Worm (Caenorhabditis elegans) whole organism, L1 larva: ENCODE results near the gene C49F8.3.

Source experiments
- dpl-1 ChIP-seq, 3 experiments: fragments of 150-350 bp in 2 of 3; sonication (generic microtip) in 1 of 3; optimal IDR thresholded peaks; 2 replicates each; lab custom pipeline; 2014 to 2017; ENCODE audit warnings: missing biosample characterization in 3 of 3, missing genetic modification characterization in 3 of 3, missing genetic modification reagents in 3 of 3
- fkh-10 ChIP-seq: sonication (generic microtip); optimal IDR thresholded peaks from 2 replicates; lab custom pipeline; 2017; ENCODE audit warnings: missing biosample characterization, missing genetic modification reagents, missing genetic modification characterization
- fkh-4 ChIP-seq: sonication (generic microtip); optimal IDR thresholded peaks from 2 replicates; lab custom pipeline; 2016; ENCODE audit warnings: missing compliant biosample characterization, missing genetic modification characterization, borderline replicate concordance
- lin-14 ChIP-seq: fragments of 200-800 bp; sonication (Bioruptor generic); optimal IDR thresholded peaks from 2 replicates; lab custom pipeline; 2018; ENCODE audit warnings: mild to moderate bottlenecking, missing genetic modification characterization, moderate library complexity, missing compliant biosample characterization
- lin-39 ChIP-seq: fragments of 150-350 bp; optimal IDR thresholded peaks from 2 replicates; lab custom pipeline; 2014; ENCODE audit warnings: missing biosample characterization, missing genetic modification reagents, missing genetic modification characterization
- lir-3 ChIP-seq: sonication (generic microtip); optimal IDR thresholded peaks from 2 replicates; lab custom pipeline; 2016; ENCODE audit warnings: mild to moderate bottlenecking, missing genetic modification characterization, moderate library complexity, missing compliant biosample characterization; ENCODE audit not compliant: poor library complexity
- nhr-11 ChIP-seq: fragments of 150-350 bp; optimal IDR thresholded peaks from 2 replicates; lab custom pipeline; 2014; ENCODE audit warnings: missing biosample characterization, missing genetic modification characterization
- nhr-12 ChIP-seq: sonication (generic microtip); optimal IDR thresholded peaks from 2 replicates; lab custom pipeline; 2017; ENCODE audit warnings: missing biosample characterization, missing genetic modification characterization
- nhr-237 ChIP-seq: fragments of 150-350 bp; optimal IDR thresholded peaks from 2 replicates; lab custom pipeline; 2014; ENCODE audit warnings: missing biosample characterization, missing genetic modification characterization
- snpc-4 ChIP-seq: fragments of 150-350 bp; optimal IDR thresholded peaks from 2 replicates; lab custom pipeline; 2014; ENCODE audit warnings: missing biosample characterization, missing genetic modification characterization
- swsn-7 ChIP-seq: sonication (generic microtip); optimal IDR thresholded peaks from 2 replicates; lab custom pipeline; 2016; ENCODE audit warnings: missing genetic modification characterization, missing compliant biosample characterization
- unc-62 ChIP-seq: fragments of 150-350 bp; optimal IDR thresholded peaks from 2 replicates; lab custom pipeline; 2014; ENCODE audit warnings: missing biosample characterization, missing genetic modification reagents, missing genetic modification characterization

ce11 chrX:13435790-13436472, 48.6 kb upstream of the C49F8.3 start, which contains the start of gene jmjd-3.3:
- no peak for TF ChIP-seq unc-62 (GFP tag; lab: Kevin White, UChicago)
- no peak for TF ChIP-seq snpc-4
- no peak for TF ChIP-seq nhr-237 (tag; lab: Kevin White, UChicago)
- no peak for TF ChIP-seq lir-3 (tag; lab: Kevin White, UChicago)
- TF ChIP-seq nhr-11 (tag; lab: Kevin White, UChicago), result no peak
- TF ChIP-seq nhr-12 (tag; lab: Kevin White, UChicago), result no peak
- no peak for TF ChIP-seq fkh-10 (GFP tag; lab: Kevin White, UChicago)
- TF ChIP-seq fkh-4 (tag; lab: Kevin White, UChicago), result no peak
- no peak for TF ChIP-seq lin-39 (tag; lab: Kevin White, UChicago)
- TF ChIP-seq dpl-1 (GFP tag; optimal IDR thresholded peaks at IDR 0.05; lab: Kevin White, UChicago), result no peak
- TF ChIP-seq swsn-7 (tag; lab: Kevin White, UChicago), result no peak
- TF ChIP-seq lin-14 (GFP tag; lab: Kevin White, UChicago), result no peak
